Worm (Caenorhabditis elegans) whole organism, L2 larva: ENCODE data around the gene igcm-1.

ENCODE experiments used
- R02D3.7 ChIP-seq: fragments of 150-350 bp; optimal IDR thresholded peaks from 2 replicates; lab custom pipeline; 2014; ENCODE audit warnings: missing biosample characterization, missing genetic modification characterization
- ZK546.5 ChIP-seq: sonication (generic microtip); optimal IDR thresholded peaks from 2 replicates; lab custom pipeline; 2017; ENCODE audit warnings: missing biosample characterization, missing genetic modification characterization
- aly-2 ChIP-seq: fragments of 150-350 bp; optimal IDR thresholded peaks from 2 replicates; lab custom pipeline; 2014; ENCODE audit warnings: missing biosample characterization, missing genetic modification characterization
- egl-27 ChIP-seq: sonication (generic microtip); optimal IDR thresholded peaks from 3 replicates; lab custom pipeline; 2017; ENCODE audit warnings: missing biosample characterization, missing genetic modification reagents, missing genetic modification characterization
- elt-3 ChIP-seq: sonication (generic microtip); optimal IDR thresholded peaks from 2 replicates; lab custom pipeline; 2017; ENCODE audit warnings: missing biosample characterization, missing genetic modification characterization
- nhr-11 ChIP-seq: fragments of 150-350 bp; optimal IDR thresholded peaks from 2 replicates; lab custom pipeline; 2014; ENCODE audit warnings: missing biosample characterization, missing genetic modification characterization

ce11 chrX:876935-877334 is 25.6 kb upstream of the igcm-1 start, which contains the start of gene ZC13.1:
- TF ChIP-seq nhr-11 (no peak), elt-3 (tag; lab: Kevin White, UChicago) (no peak), aly-2 (tag; lab: Kevin White, UChicago) (no peak), ZK546.5 (tag; lab: Kevin White, UChicago) (no peak), egl-27 (tag; lab: Kevin White, UChicago) (peak; percentile 4), R02D3.7 (tag; lab: Kevin White, UChicago) (no peak)
